Fruit fly (Drosophila melanogaster): ENCODE data around the gene LManVI.

Gene LManVI

DNA sequence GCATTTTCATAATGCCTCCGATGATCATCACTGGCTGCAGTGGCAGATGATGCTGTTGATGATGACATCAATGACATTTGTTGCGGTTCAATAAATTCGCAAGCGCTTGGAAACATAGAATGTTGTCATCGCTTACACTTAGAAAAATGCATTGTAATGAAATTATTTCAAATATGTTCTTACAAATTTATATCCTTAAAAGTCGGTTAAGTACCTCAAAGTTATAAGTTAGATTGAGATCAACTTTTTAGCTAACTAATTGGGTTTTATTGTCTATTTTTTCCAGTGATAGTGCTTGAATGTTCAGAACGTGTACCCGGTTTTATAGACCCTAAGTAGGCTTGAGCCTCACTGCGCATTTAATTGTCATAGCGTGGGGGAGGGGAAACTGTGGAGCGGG is 18.2 kb downstream of the LManVI start (continued):
- TF ChIP-seq dmrt99B (tag; optimal IDR thresholded peaks at IDR 0.05) = peak; percentile 20
- peak; percentile 22 for TF ChIP-seq CG4424 (GFP tag; optimal IDR thresholded peaks at IDR 0.05)
- TF ChIP-seq sens-2 (GFP tag; IDR thresholded peaks at IDR 0.05) = no peak
- TF ChIP-seq trem (tag; optimal IDR thresholded peaks at IDR 0.05) = no peak
- no peak for TF ChIP-seq Nf-YC (tag; optimal IDR thresholded peaks at IDR 0.05)
- peak; percentile 59 for TF ChIP-seq CG2712 (tag; optimal IDR thresholded peaks at IDR 0.05)
- TF ChIP-seq tap (tag; optimal IDR thresholded peaks at IDR 0.05) = no peak
- TF ChIP-seq phol (tag; optimal IDR thresholded peaks at IDR 0.05) = peak; percentile 19
- TF ChIP-seq CG17829 (tag; optimal IDR thresholded peaks at IDR 0.05) = peak; percentile 18
- TF ChIP-seq CG13424 (tag; optimal IDR thresholded peaks at IDR 0.05) = no peak
- peak; percentile 51 for TF ChIP-seq CG15696 (tag; optimal IDR thresholded peaks at IDR 0.05)
- TF ChIP-seq D (optimal IDR thresholded peaks at IDR 0.05) = no peak
- peak; percentile 10 for TF ChIP-seq D (GFP tag; optimal IDR thresholded peaks at IDR 0.05)
- TF ChIP-seq Xrp1 (GFP tag; IDR thresholded peaks at IDR 0.05) = peak; percentile 60; the same call in 1 of the 2 replicates
- no peak for TF ChIP-seq Dbx (GFP tag; IDR thresholded peaks at IDR 0.05)
- 0 out of 2 replicates have a peak, but pooled peaks have one; percentile 8 for TF ChIP-seq CG6689 (GFP tag; IDR thresholded peaks at IDR 0.05)
- TF ChIP-seq CG31441 (GFP tag; IDR thresholded peaks at IDR 0.05) = peak; percentile 32; the same call in 1 of the 2 replicates
- no peak for TF ChIP-seq Kr (GFP tag; optimal IDR thresholded peaks at IDR 0.05)
- TF ChIP-seq Pdp1 (GFP tag; optimal IDR thresholded peaks at IDR 0.05) = no peak
- no peak for TF ChIP-seq HLH4C (GFP tag; IDR thresholded peaks at IDR 0.05; ENCODE audit: partially characterized antibody)
- no peak for TF ChIP-seq mld (GFP tag; IDR thresholded peaks at IDR 0.05; ENCODE audit: partially characterized antibody)
- peak; percentile 20 for TF ChIP-seq CG11504 (tag; optimal IDR thresholded peaks at IDR 0.05)
- no peak for TF ChIP-seq sr (GFP tag; IDR thresholded peaks at IDR 0.05)

DNA sequence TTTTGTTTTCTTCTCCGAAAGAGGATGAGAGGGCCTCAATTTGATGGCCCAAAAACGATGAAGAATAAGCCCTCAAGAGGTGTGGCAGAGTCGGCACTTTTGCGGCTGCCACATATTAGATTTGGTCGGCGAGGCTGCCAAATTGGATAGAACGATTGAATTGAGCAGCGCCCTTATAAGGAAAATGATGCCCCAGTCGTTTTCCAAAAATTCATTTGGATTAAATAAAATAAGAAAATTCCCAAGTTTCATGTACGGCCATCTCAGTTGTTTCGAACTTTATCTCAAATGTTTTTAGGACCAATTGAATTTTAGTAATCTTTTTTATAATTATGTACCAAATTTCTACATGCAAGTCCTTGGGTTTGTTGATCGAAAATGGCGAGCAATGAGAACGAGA is 29.0 kb downstream of the LManVI start, which contains the start of the genes CG45307 and CG12438:
Gene CG45307, minus strand, starts transcription at position 101 of the 400 bp plus-strand sequence.
Gene CG12438, plus strand, starts transcription at position 264 of the 400 bp plus-strand sequence.
- no peak for TF ChIP-seq B-H2 (GFP tag; optimal IDR thresholded peaks at IDR 0.05)

DNA sequence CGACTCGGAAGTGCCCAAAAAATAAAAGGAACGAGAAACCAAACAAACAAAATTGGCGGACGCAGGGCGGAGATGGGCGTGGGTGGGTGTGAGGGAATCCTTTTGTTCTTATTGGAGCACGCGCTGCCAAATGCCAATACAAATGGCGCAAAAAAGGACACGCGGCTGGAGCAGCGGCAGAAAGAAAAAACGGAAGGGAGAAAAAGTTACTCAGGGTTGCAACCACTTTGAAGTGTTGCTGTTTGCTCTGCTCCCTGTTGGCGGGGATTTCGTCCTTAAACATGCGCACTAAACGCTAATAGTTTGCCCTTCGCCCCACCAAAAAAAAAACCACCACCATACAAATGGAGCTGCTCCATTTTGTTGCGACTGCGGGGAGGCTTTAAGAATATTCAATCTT is 33.6 kb downstream of the LManVI start:
- TF ChIP-seq sqz (GFP tag; optimal IDR thresholded peaks at IDR 0.05) = peak; percentile 33
- TF ChIP-seq nerfin-1 (tag; optimal IDR thresholded peaks at IDR 0.05) = peak; percentile 57
- peak; percentile 84 for TF ChIP-seq Nf-YB (GFP tag; optimal IDR thresholded peaks at IDR 0.05)
- TF ChIP-seq Nf-YC (tag; optimal IDR thresholded peaks at IDR 0.05) = peak; percentile 85
- TF ChIP-seq CG1603 (tag; optimal IDR thresholded peaks at IDR 0.05) = no peak
- TF ChIP-seq crol (GFP tag; IDR thresholded peaks at IDR 0.05) = peak; percentile 30; the same call in 1 of the 2 replicates
- TF ChIP-seq seq (GFP tag; IDR thresholded peaks at IDR 0.05) = peak; percentile 46; the same call in 1 of the 2 replicates
- no peak for TF ChIP-seq schlank (tag; optimal IDR thresholded peaks at IDR 0.05)
- TF ChIP-seq ewg (GFP tag; optimal IDR thresholded peaks at IDR 0.05) = peak; percentile 55
- no peak for TF ChIP-seq CG7556 (GFP tag; optimal IDR thresholded peaks at IDR 0.05)

DNA sequence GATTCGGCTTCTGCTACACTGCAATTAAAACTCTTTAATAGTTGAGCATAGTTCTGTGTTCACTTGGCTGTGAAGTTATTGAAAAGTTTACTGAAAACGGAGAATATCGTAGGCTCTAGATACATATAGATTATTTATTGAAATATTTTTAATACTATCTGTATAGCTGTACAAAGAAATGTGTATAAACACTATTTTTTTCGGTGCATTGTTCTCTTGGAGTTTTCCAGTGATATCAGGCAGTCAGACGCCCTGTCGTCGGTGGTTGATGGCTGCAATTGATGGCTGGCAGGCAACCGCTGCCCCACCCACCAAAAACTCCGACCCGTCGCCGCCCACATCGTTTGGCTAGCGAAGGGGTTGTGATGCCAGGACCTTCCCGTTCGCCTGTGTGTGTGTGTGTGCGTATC is 34.7 kb downstream of the LManVI start:
- TF ChIP-seq Ada2b (GFP tag; IDR thresholded peaks at IDR 0.05) = no peak
- TF ChIP-seq abd-A (tag; optimal IDR thresholded peaks at IDR 0.05) = no peak
- no peak for TF ChIP-seq Myb (GFP tag; optimal IDR thresholded peaks at IDR 0.05)
- no peak for TF ChIP-seq vnd (GFP tag; IDR thresholded peaks at IDR 0.05; ENCODE audit: partially characterized antibody)
- TF ChIP-seq CG12299 (tag; optimal IDR thresholded peaks at IDR 0.05) = no peak
- TF ChIP-seq CG3281 (GFP tag; optimal IDR thresholded peaks at IDR 0.05) = no peak
- no peak for TF ChIP-seq cad (GFP tag; optimal IDR thresholded peaks at IDR 0.05)
- TF ChIP-seq CG30403 (GFP tag; optimal IDR thresholded peaks at IDR 0.05) = peak; percentile 5
- TF ChIP-seq bsh (GFP tag; optimal IDR thresholded peaks at IDR 0.05) = peak in 1 of 2 experiments; percentile 77
- no peak for TF ChIP-seq TFAM (GFP tag; optimal IDR thresholded peaks at IDR 0.05)
- TF ChIP-seq dati (GFP tag; IDR thresholded peaks at IDR 0.05) = no peak
- no peak for TF ChIP-seq Hr78 (GFP tag; optimal IDR thresholded peaks at IDR 0.05)
- TF ChIP-seq disco-r (GFP tag; optimal IDR thresholded peaks at IDR 0.05) = no peak
- no peak for TF ChIP-seq Optix (GFP tag; IDR thresholded peaks at IDR 0.05)
- TF ChIP-seq CG12219 (GFP tag; optimal IDR thresholded peaks at IDR 0.05) = peak; percentile 16

Data from whole organism, embryonic.